Worm (Caenorhabditis elegans) whole organism, L4/young adult: ENCODE results near the gene F19B2.5.

Experiments used
- W03F9.2 ChIP-seq: fragments of 150-350 bp; optimal IDR thresholded peaks from 2 replicates; lab custom pipeline; 2014; ENCODE audit warnings: missing biosample characterization, missing genetic modification characterization
- dao-5 ChIP-seq: sonication (generic microtip); optimal IDR thresholded peaks from 2 replicates; lab custom pipeline; 2016; ENCODE audit warnings: missing genotype, missing genetic modification characterization, moderate library complexity, missing compliant biosample characterization
- him-1 ChIP-seq: sonication (generic microtip); optimal IDR thresholded peaks from 2 replicates; lab custom pipeline; 2016; ENCODE audit warnings: missing genotype, missing genetic modification reagents, missing genetic modification characterization, missing compliant biosample characterization

DNA sequence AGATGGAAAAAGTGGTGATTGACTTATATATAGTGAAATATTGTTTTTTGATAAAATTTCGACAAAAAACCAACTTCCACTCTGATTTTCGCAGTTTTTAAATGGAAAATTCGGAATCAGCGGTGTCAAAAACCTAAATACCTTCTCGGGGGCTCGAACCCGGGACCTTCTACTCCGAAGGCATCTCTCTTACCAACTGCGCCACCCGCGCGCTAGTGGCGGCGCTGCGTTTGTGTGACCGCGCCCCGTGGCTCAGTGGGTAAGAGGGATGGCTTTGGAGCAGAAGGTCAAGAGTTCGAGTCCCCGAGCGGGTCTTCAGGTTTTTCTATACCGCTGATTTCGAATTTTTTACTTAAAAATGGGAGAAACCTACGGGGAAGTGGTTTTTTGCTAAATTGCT is 38.8 kb downstream of the F19B2.5 start:
- TF ChIP-seq dao-5 (tag; lab: Kevin White, UChicago), result no peak
- no peak for TF ChIP-seq him-1 (tag; lab: Kevin White, UChicago)
- TF ChIP-seq W03F9.2 (tag; lab: Kevin White, UChicago), result no peak
